Worm (Caenorhabditis elegans) whole organism, L3 larva: ENCODE results near the gene ceh-86.

Experiments used
- aly-2 ChIP-seq: fragments of 150-350 bp; optimal IDR thresholded peaks from 2 replicates; lab custom pipeline; 2014; ENCODE audit warnings: missing biosample characterization, missing genetic modification characterization
- ceh-82 ChIP-seq: fragments of 150-350 bp; optimal IDR thresholded peaks from 2 replicates; lab custom pipeline; 2014; ENCODE audit warnings: missing biosample characterization, missing genetic modification characterization
- elt-1 ChIP-seq: fragments of 150-350 bp; optimal IDR thresholded peaks from 2 replicates; lab custom pipeline; 2014; ENCODE audit warnings: missing biosample characterization, missing genetic modification characterization
- fos-1 ChIP-seq: fragments of 150-350 bp; optimal IDR thresholded peaks from 2 replicates; lab custom pipeline; 2014; ENCODE audit warnings: missing biosample characterization, missing genetic modification characterization
- nhr-77 ChIP-seq: fragments of 150-350 bp; optimal IDR thresholded peaks from 2 replicates; lab custom pipeline; 2014; ENCODE audit warnings: missing biosample characterization, missing genetic modification characterization
- pqm-1 ChIP-seq: fragments of 150-350 bp; optimal IDR thresholded peaks from 2 replicates; lab custom pipeline; 2017; ENCODE audit warnings: missing biosample characterization, missing genetic modification characterization, inconsistent platforms
- skn-1 ChIP-seq: fragments of 150-350 bp; optimal IDR thresholded peaks from 2 replicates; lab custom pipeline; 2014; ENCODE audit warnings: missing biosample characterization, missing genetic modification characterization
- zag-1 ChIP-seq: fragments of 150-350 bp; optimal IDR thresholded peaks from 2 replicates; lab custom pipeline; 2014; ENCODE audit warnings: missing biosample characterization, missing genetic modification characterization

ce11 chrII:2435566-2435965, 3.7 kb upstream of the ceh-86 start:
- no peak for TF ChIP-seq nhr-77
- TF ChIP-seq skn-1 (tag; lab: Kevin White, UChicago), result no peak
- TF ChIP-seq pqm-1 (tag; lab: Kevin White, UChicago), result no peak
- no peak for TF ChIP-seq ceh-82 (tag; lab: Kevin White, UChicago)
- TF ChIP-seq fos-1 (tag; lab: Kevin White, UChicago), result no peak
- TF ChIP-seq aly-2 (tag; lab: Kevin White, UChicago), result no peak
- TF ChIP-seq zag-1 (tag; lab: Kevin White, UChicago), result no peak
- TF ChIP-seq elt-1 (tag; lab: Kevin White, UChicago), result no peak
